Worm (Caenorhabditis elegans) whole organism, midembryonic: ENCODE data around the gene cdc-25.3.

ENCODE experiments used
- T22C8.4 ChIP-seq: fragments of 200-800 bp; sonication (Bioruptor generic); IDR thresholded peaks from 2 replicates; pipeline ENCODE4 v1.3.6; 2022; ENCODE audit warnings: missing genetic modification characterization, missing compliant biosample characterization
- flt-1 ChIP-seq: fragments of 200-800 bp; sonication (Bioruptor generic); IDR thresholded peaks from 2 replicates; pipeline ENCODE4 v1.3.6; 2022; ENCODE audit warnings: missing genetic modification characterization, missing compliant biosample characterization
- klf-2 ChIP-seq: fragments of 200-800 bp; sonication (Bioruptor generic); conservative IDR thresholded peaks from 2 replicates; pipeline ENCODE4 v1.3.6; 2022; ENCODE audit warnings: missing genetic modification reagents, missing genetic modification characterization, missing compliant biosample characterization
- med-1 ChIP-seq: sonication (generic microtip); optimal IDR thresholded peaks from 2 replicates; lab custom pipeline; 2017; ENCODE audit warnings: missing genetic modification characterization, mild to moderate bottlenecking, missing compliant biosample characterization, antibody characterized with exemption, missing genetic modification reagents; ENCODE audit not compliant: insufficient read depth
- ref-1 ChIP-seq: fragments of 200-800 bp; sonication (Bioruptor generic); conservative IDR thresholded peaks from 2 replicates; pipeline ENCODE4 v1.3.6; 2022; ENCODE audit warnings: missing genetic modification reagents, missing genetic modification characterization, missing compliant biosample characterization
- tab-1 ChIP-seq: fragments of 200-800 bp; sonication (Bioruptor generic); IDR thresholded peaks from 2 replicates; pipeline ENCODE4 v1.3.6; 2022; ENCODE audit warnings: missing genetic modification characterization, missing compliant biosample characterization
- ztf-23 ChIP-seq: fragments of 200-800 bp; sonication (Bioruptor generic); IDR thresholded peaks from 2 replicates; pipeline ENCODE4 v1.3.6; 2022; ENCODE audit warnings: missing genetic modification reagents, missing genetic modification characterization, missing compliant biosample characterization
- ztf-29 ChIP-seq: fragments of 200-800 bp; sonication (Bioruptor generic); IDR thresholded peaks from 2 replicates; pipeline ENCODE4 v1.3.6; 2022; ENCODE audit warnings: missing genetic modification reagents, missing genetic modification characterization, missing compliant biosample characterization

DNA sequence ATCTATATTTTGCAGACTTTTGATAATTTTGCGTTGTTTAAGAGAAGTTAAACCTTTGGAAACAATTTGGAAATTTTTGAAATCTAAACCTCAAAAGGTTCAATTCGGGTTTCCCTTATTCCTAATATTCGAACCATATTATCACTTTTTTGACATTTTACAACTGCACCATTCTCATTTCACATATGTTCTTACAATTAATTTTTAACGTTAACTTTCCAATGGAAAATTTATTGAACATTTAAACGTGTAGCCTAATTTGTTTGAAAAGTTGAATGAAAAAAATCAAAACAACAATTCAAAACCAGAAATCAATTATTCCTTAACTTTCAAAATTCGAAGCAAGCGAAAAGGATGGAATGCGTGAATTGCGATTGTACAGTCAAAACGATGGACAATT, 6.2 kb upstream of the cdc-25.3 start, which contains the start of gene ZK637.12:
- no peak for TF ChIP-seq ref-1 (GFP tag; lab: Robert Waterston, UW)
- no peak for TF ChIP-seq ztf-23 (GFP tag; lab: Robert Waterston, UW)
- no peak for TF ChIP-seq med-1 (GFP tag; lab: Kevin White, UChicago)
- TF ChIP-seq klf-2 = no peak
- TF ChIP-seq flt-1 = no peak
- no peak for TF ChIP-seq ztf-29 (GFP tag; lab: Robert Waterston, UW)
- no peak for TF ChIP-seq tab-1 (GFP tag; lab: Robert Waterston, UW)
- no peak for TF ChIP-seq T22C8.4 (GFP tag; lab: Robert Waterston, UW)
